Worm (Caenorhabditis elegans): ENCODE measurements around the gene ZK470.1.

The ZK470.1 gene

ce11 chrX:4186656-4187055 lies 23.2 kb downstream of the ZK470.1 start, which contains the start of gene mrp-6:
Gene mrp-6 (minus strand): TSS chrX:4186756.
- TF ChIP-seq lin-13 (GFP tag; optimal IDR thresholded peaks at IDR 0.05) (no peak), nhr-111 (GFP tag; optimal IDR thresholded peaks at IDR 0.05) (no peak), egl-43 (GFP tag; IDR thresholded peaks at IDR 0.05) (no peak), rbr-2 (tag; optimal IDR thresholded peaks at IDR 0.05) (no peak), hlh-30 (tag; optimal IDR thresholded peaks at IDR 0.05; ENCODE audit: insufficient read depth) (no peak), duxl-1 (tag; optimal IDR thresholded peaks at IDR 0.05; ENCODE audit: poor library complexity) (no peak), vab-7 (GFP tag; IDR thresholded peaks at IDR 0.05) (no peak), ces-1 (GFP tag; optimal IDR thresholded peaks at IDR 0.05) (no peak), Y75B8A.6 (GFP tag; IDR thresholded peaks at IDR 0.05) (no peak)

ce11 chrX:4190537-4191144 lies 27.1 kb downstream of the ZK470.1 start, which contains the start of gene vha-12:
Gene vha-12 (plus strand): TSS chrX:4191094.
- TF ChIP-seq fos-1 (tag; optimal IDR thresholded peaks at IDR 0.05) (no peak), tra-1 (GFP tag; IDR thresholded peaks at IDR 0.05) (peak; percentile 57; the same call in 1 of the 2 replicates), nhr-48 (tag; optimal IDR thresholded peaks at IDR 0.05) (peak; percentile 80), pqm-1 (tag; optimal IDR thresholded peaks at IDR 0.05) (peak; percentile 65), zip-11 (GFP tag; IDR thresholded peaks at IDR 0.05) (no peak), arid-1 (GFP tag; conservative IDR thresholded peaks at IDR 0.05) (peak; percentile 55; the same call in 1 of the 2 replicates), hlh-30 (tag; optimal IDR thresholded peaks at IDR 0.05; ENCODE audit: insufficient read depth) (peak; percentile 79), F37D6.2 (tag; optimal IDR thresholded peaks at IDR 0.05) (peak; percentile 61), ztf-7 (tag; optimal IDR thresholded peaks at IDR 0.05) (peak; percentile 35), nhr-102 (tag; optimal IDR thresholded peaks at IDR 0.05) (no peak), nhr-25 (tag; optimal IDR thresholded peaks at IDR 0.05; ENCODE audit: borderline replicate concordance, insufficient read depth) (peak; percentile 67), R02D3.7 (tag; optimal IDR thresholded peaks at IDR 0.05) (no peak), lin-29 (GFP tag; IDR thresholded peaks at IDR 0.05) (0 out of 2 replicates have a peak, but pooled peaks have one; percentile 10), nhr-42 (GFP tag; IDR thresholded peaks at IDR 0.05) (peak; percentile 66), hif-1 (tag; optimal IDR thresholded peaks at IDR 0.05) (peak in 1 of 2 experiments; percentile 88), lin-13 (GFP tag; optimal IDR thresholded peaks at IDR 0.05) (peak; percentile 73), dmd-8 (GFP tag; IDR thresholded peaks at IDR 0.05) (0 out of 2 replicates have a peak, but pooled peaks have one; percentile 43), ceh-20 (GFP tag; IDR thresholded peaks at IDR 0.05) (peak; percentile 61), nhr-41 (GFP tag; IDR thresholded peaks at IDR 0.05) (0 out of 2 replicates have a peak, but pooled peaks have one; percentile 51), zip-2 (tag; optimal IDR thresholded peaks at IDR 0.05) (peak; percentile 53), ama-1 (optimal IDR thresholded peaks at IDR 0.05) (peak; percentile 70), F26F4.8 (GFP tag; conservative IDR thresholded peaks at IDR 0.05) (no peak), mxl-3 (GFP tag; optimal IDR thresholded peaks at IDR 0.05) (peak; percentile 86), hmg-1.1 (GFP tag; IDR thresholded peaks at IDR 0.05) (peak; percentile 95), ZK546.5 (tag; optimal IDR thresholded peaks at IDR 0.05) (peak in 1 of 2 experiments; percentile 8), cey-2 (tag; optimal IDR thresholded peaks at IDR 0.05; ENCODE audit: borderline replicate concordance, insufficient read depth) (no peak), daf-16 (GFP tag; optimal IDR thresholded peaks at IDR 0.05) (peak in 1 of 2 experiments; percentile 23), daf-16 (tag; optimal IDR thresholded peaks at IDR 0.05) (peak; percentile 87), aha-1 (tag) (peak; percentile 99), dmd-6 (GFP tag; IDR thresholded peaks at IDR 0.05) (peak; percentile 92), T26A8.4 (GFP tag; IDR thresholded peaks at IDR 0.05) (peak; percentile 84), lir-3 (tag; optimal IDR thresholded peaks at IDR 0.05) (no peak), nhr-10 (tag; optimal IDR thresholded peaks at IDR 0.05) (peak; percentile 73), nhr-11 (tag; optimal IDR thresholded peaks at IDR 0.05) (peak; percentile 92), saeg-2 (GFP tag; IDR thresholded peaks at IDR 0.05) (peak; percentile 71; the same call in 1 of the 2 replicates), Y75B8A.6 (GFP tag; IDR thresholded peaks at IDR 0.05) (0 out of 2 replicates have a peak, but pooled peaks have one; percentile 27), php-3 (GFP tag; IDR thresholded peaks at IDR 0.05) (peak; percentile 73), mes-2 (tag; optimal IDR thresholded peaks at IDR 0.05; ENCODE audit: poor library complexity, severe bottlenecking) (peak; percentile 91), unc-62 (GFP tag; optimal IDR thresholded peaks at IDR 0.05 in 1 of 2) (peak in 1 of 2 experiments; percentile 99), unc-62 (tag; optimal IDR thresholded peaks at IDR 0.05) (no peak), Y105C5A.15 (GFP tag; IDR thresholded peaks at IDR 0.05) (no peak), nhr-6 (tag; optimal IDR thresholded peaks at IDR 0.05) (peak; percentile 85)
